Worm (Caenorhabditis elegans) whole organism, early embryonic: ENCODE results near the gene spp-30.

Source experiments
- ama-1 ChIP-seq: fragments of 150-350 bp; optimal IDR thresholded peaks from 2 replicates; lab custom pipeline; 2014
- ceh-13 ChIP-seq: fragments of 200-800 bp; sonication (Bioruptor generic); optimal IDR thresholded peaks from 2 replicates; lab custom pipeline; 2018; ENCODE audit warnings: mild to moderate bottlenecking, missing genetic modification characterization, missing compliant biosample characterization
- ets-7 ChIP-seq: sonication (generic microtip); optimal IDR thresholded peaks from 2 replicates; lab custom pipeline; 2016; ENCODE audit warnings: missing genotype, missing genetic modification characterization, missing compliant biosample characterization
- flt-1 ChIP-seq: fragments of 200-800 bp; sonication (Bioruptor generic); IDR thresholded peaks from 2 replicates; pipeline ENCODE4 v1.3.6; 2022; ENCODE audit warnings: missing genetic modification characterization, missing compliant biosample characterization
- hmg-4 ChIP-seq: fragments of 200-800 bp; sonication (Bioruptor generic); optimal IDR thresholded peaks from 2 replicates; lab custom pipeline; 2018; ENCODE audit warnings: mild to moderate bottlenecking, missing genetic modification characterization, missing compliant biosample characterization
- hnd-1 ChIP-seq: sonication (generic microtip); optimal IDR thresholded peaks from 2 replicates; lab custom pipeline; 2016; ENCODE audit warnings: missing genetic modification characterization, missing compliant biosample characterization
- tra-4 ChIP-seq: sonication (generic microtip); optimal IDR thresholded peaks from 2 replicates; lab custom pipeline; 2017; ENCODE audit warnings: missing genetic modification characterization, missing compliant biosample characterization

ce11 chrX:11608110-11608759 is 20.2 kb downstream of the spp-30 start:
- no peak for TF ChIP-seq ets-7 (tag; lab: Kevin White, UChicago)
- TF ChIP-seq tra-4 (tag; lab: Kevin White, UChicago): no peak
- no peak for TF ChIP-seq ceh-13 (GFP tag; lab: Kevin White, UChicago)
- TF ChIP-seq ama-1: no peak
- TF ChIP-seq flt-1: no peak
- no peak for TF ChIP-seq hnd-1 (tag; lab: Kevin White, UChicago)
- TF ChIP-seq hmg-4: no peak
